Worm (Caenorhabditis elegans) whole organism, L4 larva: ENCODE results near the gene eri-3.

ENCODE experiments used
- F49E8.2 ChIP-seq: sonication (generic microtip); optimal IDR thresholded peaks from 2 replicates; lab custom pipeline; 2016; ENCODE audit warnings: missing compliant biosample characterization, mild to moderate bottlenecking, missing genetic modification characterization, borderline replicate concordance
- aly-2 ChIP-seq: sonication (generic microtip); optimal IDR thresholded peaks from 2 replicates; lab custom pipeline; 2018; ENCODE audit warnings: missing biosample characterization, missing genetic modification characterization
- daf-12 ChIP-seq: fragments of 150-350 bp; optimal IDR thresholded peaks from 2 replicates; lab custom pipeline; 2014; ENCODE audit warnings: missing biosample characterization, missing genetic modification reagents, missing genetic modification characterization
- daf-16 ChIP-seq, 3 experiments: sonication (generic microtip); optimal IDR thresholded peaks; 2 replicates each; lab custom pipeline; 2016 to 2017; ENCODE audit warnings: missing genetic modification characterization in 3 of 3, missing genetic modification reagents in 3 of 3, mild to moderate bottlenecking in 2 of 3, missing compliant biosample characterization in 2 of 3, missing biosample characterization in 1 of 3, moderate library complexity in 1 of 3
- dmd-6 ChIP-seq: fragments of 200-800 bp; sonication (Bioruptor generic); IDR thresholded peaks from 2 replicates; pipeline ENCODE4 v1.3.6; 2022; ENCODE audit warnings: missing genetic modification reagents, missing genetic modification characterization, missing compliant biosample characterization
- dve-1 ChIP-seq: sonication (generic microtip); optimal IDR thresholded peaks from 2 replicates; lab custom pipeline; 2017; ENCODE audit warnings: antibody characterized with exemption, mild to moderate bottlenecking, missing genetic modification characterization, missing compliant biosample characterization; ENCODE audit not compliant: insufficient read depth
- hif-1 ChIP-seq, 2 experiments: sonication (generic microtip); optimal IDR thresholded peaks; 2 replicates each; lab custom pipeline; 2016 to 2017; ENCODE audit warnings: missing compliant biosample characterization in 2 of 2, missing genetic modification characterization in 2 of 2, missing genetic modification reagents in 2 of 2, missing genotype in 2 of 2, mild to moderate bottlenecking in 1 of 2
- hlh-11 ChIP-seq: fragments of 200-800 bp; sonication (Bioruptor generic); optimal IDR thresholded peaks from 2 replicates; lab custom pipeline; 2018; ENCODE audit warnings: mild to moderate bottlenecking, missing genetic modification characterization, missing compliant biosample characterization
- hlh-30 ChIP-seq: sonication (generic microtip); optimal IDR thresholded peaks from 2 replicates; lab custom pipeline; 2017; ENCODE audit warnings: antibody characterized with exemption, mild to moderate bottlenecking, missing genetic modification characterization, missing compliant biosample characterization; ENCODE audit not compliant: insufficient read depth
- lin-38 ChIP-seq: fragments of 200-800 bp; sonication (Bioruptor generic); IDR thresholded peaks from 2 replicates; pipeline ENCODE4 v1.3.6; 2022; ENCODE audit warnings: missing genetic modification reagents, missing genetic modification characterization, missing compliant biosample characterization
- madf-5 ChIP-seq, 2 experiments: fragments of 200-800 bp; sonication (Bioruptor generic); IDR thresholded peaks; 2 replicates each; pipeline ENCODE4 v1.3.6; 2022; ENCODE audit warnings: missing compliant biosample characterization in 2 of 2, missing genetic modification characterization in 2 of 2
- mdt-29 ChIP-seq: fragments of 200-800 bp; sonication (Bioruptor generic); IDR thresholded peaks from 2 replicates; pipeline ENCODE4 v1.3.6; 2022; ENCODE audit warnings: missing genetic modification reagents, missing genetic modification characterization, missing compliant biosample characterization
- nhr-25 ChIP-seq: sonication (generic microtip); optimal IDR thresholded peaks from 2 replicates; lab custom pipeline; 2017; ENCODE audit warnings: missing genetic modification characterization, mild to moderate bottlenecking, missing compliant biosample characterization, antibody characterized with exemption, moderate library complexity, borderline replicate concordance; ENCODE audit not compliant: insufficient read depth
- nhr-28 ChIP-seq: fragments of 150-350 bp; optimal IDR thresholded peaks from 2 replicates; lab custom pipeline; 2014; ENCODE audit warnings: missing biosample characterization, missing genetic modification characterization
- nhr-48 ChIP-seq: sonication (generic microtip); optimal IDR thresholded peaks from 2 replicates; lab custom pipeline; 2016; ENCODE audit warnings: mild to moderate bottlenecking, missing genetic modification characterization, missing compliant biosample characterization
- nhr-76 ChIP-seq: fragments of 150-350 bp; optimal IDR thresholded peaks from 2 replicates; lab custom pipeline; 2014; ENCODE audit warnings: missing biosample characterization, missing genetic modification characterization
- php-3 ChIP-seq: fragments of 200-800 bp; sonication (Bioruptor generic); IDR thresholded peaks from 2 replicates; pipeline ENCODE4 v1.3.6; 2022; ENCODE audit warnings: missing genetic modification reagents, missing genetic modification characterization, missing compliant biosample characterization
- pqm-1 ChIP-seq: sonication (generic microtip); optimal IDR thresholded peaks from 2 replicates; lab custom pipeline; 2017; ENCODE audit warnings: missing biosample characterization, missing genetic modification characterization
- spr-1 ChIP-seq: sonication (generic microtip); optimal IDR thresholded peaks from 2 replicates; lab custom pipeline; 2016; ENCODE audit warnings: mild to moderate bottlenecking, missing genetic modification characterization, missing compliant biosample characterization
- tag-97 ChIP-seq: fragments of 200-800 bp; sonication (Bioruptor generic); IDR thresholded peaks from 2 replicates; pipeline ENCODE4 v1.3.6; 2022; ENCODE audit warnings: missing genetic modification characterization, missing compliant biosample characterization
- unc-62 ChIP-seq, 3 experiments: fragments of 150-350 bp in 1 of 3; sonication (generic microtip); optimal IDR thresholded peaks in 2 of 3; peaks in 1 of 3; 1 replicate in 1 of 3; 2 replicates in 2 of 3; lab custom pipeline; 2014 to 2017; ENCODE audit warnings: missing biosample characterization in 3 of 3, missing genetic modification characterization in 3 of 3, missing genetic modification reagents in 3 of 3, missing genotype in 1 of 3

Gene eri-3

DNA sequence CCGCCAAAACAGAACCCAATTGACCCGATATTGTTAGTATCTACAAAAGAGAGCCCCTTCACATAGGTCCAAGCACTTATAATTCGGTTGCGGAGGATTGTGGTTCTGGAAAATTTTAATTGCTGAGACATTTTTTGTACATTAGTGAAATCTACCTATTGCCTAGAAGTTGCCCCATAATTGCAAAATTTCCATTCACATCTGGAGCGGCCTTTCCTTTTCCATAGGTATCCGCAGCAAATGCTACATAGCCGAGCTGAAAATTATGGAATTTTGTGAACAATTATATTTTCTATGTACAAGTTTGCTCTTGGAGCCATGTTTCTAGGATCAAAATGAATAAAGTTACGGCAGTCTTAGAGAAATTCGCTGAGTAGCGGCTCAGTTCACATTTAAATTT, 47.5 kb downstream of the eri-3 start:
- TF ChIP-seq tag-97, result no peak
- TF ChIP-seq unc-62 (GFP tag; optimal IDR thresholded peaks at IDR 0.05 in 1 of 2; lab: Kevin White, UChicago), result peak in 1 of 2 experiments; percentile 94
- no peak for TF ChIP-seq unc-62 (tag; optimal IDR thresholded peaks at IDR 0.05; lab: Kevin White, UChicago)

DNA sequence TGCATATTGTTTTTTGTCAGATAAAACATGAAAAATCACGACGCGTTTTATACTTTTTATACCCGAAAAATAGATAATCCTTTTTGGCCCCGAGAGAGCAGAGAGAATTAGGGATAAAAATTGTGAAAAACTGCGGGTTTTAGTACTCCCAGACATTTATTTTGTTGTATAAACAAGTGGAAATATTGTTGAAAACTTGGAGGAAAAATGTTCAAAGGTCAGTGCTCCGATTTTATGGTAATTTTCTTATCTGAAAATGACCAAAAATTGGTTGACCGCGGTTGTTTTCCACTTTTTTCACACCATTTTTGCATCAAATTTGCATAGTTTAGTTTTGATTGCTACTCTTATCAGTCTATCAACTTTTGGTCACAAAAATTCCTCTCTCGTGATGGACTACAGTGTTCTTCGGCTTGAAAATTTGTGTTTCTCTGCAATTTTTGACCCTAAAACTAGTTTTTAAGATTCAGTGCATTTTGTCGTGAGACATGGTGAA, 48.8 kb downstream of the eri-3 start, which contains the start of gene dlhd-1:
dlhd-1 (minus strand) TSS at position 51 of the 496 bp plus-strand sequence.
- TF ChIP-seq mdt-29 (GFP tag; lab: Robert Waterston, UW), result no peak
- no peak for TF ChIP-seq daf-12 (tag; lab: Kevin White, UChicago)
- no peak for TF ChIP-seq F49E8.2
- no peak for TF ChIP-seq nhr-25
- TF ChIP-seq daf-16 (GFP tag; optimal IDR thresholded peaks at IDR 0.05; lab: Kevin White, UChicago), result no peak
- TF ChIP-seq daf-16 (tag; optimal IDR thresholded peaks at IDR 0.05; lab: Kevin White, UChicago), result peak; percentile 85
- peak; percentile 62 for TF ChIP-seq nhr-28 (tag; lab: Kevin White, UChicago)
- TF ChIP-seq pqm-1 (tag; lab: Kevin White, UChicago), result peak; percentile 62
- no peak for TF ChIP-seq spr-1 (tag; lab: Kevin White, UChicago)
- no peak for TF ChIP-seq aly-2 (tag; lab: Kevin White, UChicago)
- TF ChIP-seq lin-38 (GFP tag; lab: Robert Waterston, UW), result no peak
- TF ChIP-seq dve-1 (tag; lab: Kevin White, UChicago), result no peak
- no peak for TF ChIP-seq nhr-48 (tag; lab: Kevin White, UChicago)
- TF ChIP-seq nhr-76 (tag; lab: Kevin White, UChicago), result no peak
- TF ChIP-seq madf-5 (GFP tag; IDR thresholded peaks at IDR 0.05; lab: Robert Waterston, UW), result no peak
- no peak for TF ChIP-seq hlh-11 (tag; lab: Kevin White, UChicago)
- TF ChIP-seq hlh-30 (tag; lab: Kevin White, UChicago), result no peak
- 0 out of 2 replicates have a peak, but pooled peaks have one; percentile 26 for TF ChIP-seq php-3 (GFP tag; lab: Robert Waterston, UW)
- TF ChIP-seq dmd-6 (GFP tag; lab: Robert Waterston, UW), result 0 out of 2 replicates have a peak, but pooled peaks have one; percentile 26
- TF ChIP-seq hif-1 (tag; optimal IDR thresholded peaks at IDR 0.05; lab: Kevin White, UChicago), result no peak
